Fruit fly (Drosophila melanogaster) whole organism, embryonic: Measurements from ENCODE around the gene prd.

Experiments
- B-H2 ChIP-seq: fragments of 200-800 bp; sonication (Bioruptor generic); optimal IDR thresholded peaks from 2 replicates; lab custom pipeline; 2018; ENCODE audit warnings: missing biosample characterization, mild to moderate bottlenecking, missing genetic modification characterization
- CG10959 ChIP-seq: fragments of 200-800 bp; sonication (Bioruptor generic); IDR thresholded peaks from 2 replicates; pipeline ENCODE4 v1.3.6; 2022; ENCODE audit warnings: missing biosample characterization, missing genetic modification characterization
- CG11504 ChIP-seq: fragments of 200-800 bp; sonication (Bioruptor generic); optimal IDR thresholded peaks from 3 replicates; lab custom pipeline; 2019; ENCODE audit warnings: missing biosample characterization, mild to moderate bottlenecking, missing genetic modification characterization, moderate library complexity
- CG15479 ChIP-seq: fragments of 200-800 bp; sonication (Bioruptor generic); optimal IDR thresholded peaks from 3 replicates; lab custom pipeline; 2019; ENCODE audit warnings: missing biosample characterization, mild to moderate bottlenecking, missing genetic modification characterization, moderate library complexity
- CG15601 ChIP-seq: fragments of 200-800 bp; sonication (Bioruptor generic); optimal IDR thresholded peaks from 3 replicates; lab custom pipeline; 2019; ENCODE audit warnings: missing biosample characterization, mild to moderate bottlenecking, missing genetic modification characterization, moderate library complexity
- CG17829 ChIP-seq: fragments of 200-800 bp; optimal IDR thresholded peaks from 2 replicates; lab custom pipeline; 2019; ENCODE audit warnings: missing biosample characterization, mild to moderate bottlenecking, missing genetic modification characterization, moderate library complexity
- CG1832 ChIP-seq: fragments of 200-800 bp; sonication (Bioruptor generic); optimal IDR thresholded peaks from 2 replicates; lab custom pipeline; 2017; ENCODE audit warnings: missing biosample characterization, mild to moderate bottlenecking, missing genetic modification characterization, inconsistent platforms
- CG31365 ChIP-seq: fragments of 200-800 bp; sonication (Bioruptor generic); optimal IDR thresholded peaks from 2 replicates; lab custom pipeline; 2018; ENCODE audit warnings: missing biosample characterization, mild to moderate bottlenecking, missing genetic modification characterization
- CG31441 ChIP-seq: fragments of 200-800 bp; sonication (Bioruptor generic); IDR thresholded peaks from 2 replicates; pipeline ENCODE4 v1.3.6; 2022; ENCODE audit warnings: missing biosample characterization, missing genetic modification characterization
- CG3995 ChIP-seq: fragments of 200-800 bp; sonication (Bioruptor generic); optimal IDR thresholded peaks from 3 replicates; lab custom pipeline; 2016; ENCODE audit warnings: missing biosample characterization, missing genetic modification characterization
- CG5180 ChIP-seq: fragments of 200-800 bp; sonication (Bioruptor generic); optimal IDR thresholded peaks from 3 replicates; lab custom pipeline; 2017; ENCODE audit warnings: missing biosample characterization, missing genetic modification characterization, mild to moderate bottlenecking, moderate library complexity, missing genetic modification reagents
- CG8089 ChIP-seq: fragments of 200-800 bp; sonication (Bioruptor generic); optimal IDR thresholded peaks from 3 replicates; lab custom pipeline; 2016; ENCODE audit warnings: missing biosample characterization, missing genetic modification characterization
- CG8478 ChIP-seq: fragments of >200 bp; optimal IDR thresholded peaks from 2 replicates; lab custom pipeline; 2018
- CTCF ChIP-seq: fragments of 200-800 bp; sonication (Bioruptor generic); optimal IDR thresholded peaks from 2 replicates; lab custom pipeline; 2017; ENCODE audit warnings: missing biosample characterization, mild to moderate bottlenecking, missing genetic modification characterization, moderate library complexity
- Dll ChIP-seq: fragments of 200-800 bp; sonication (Bioruptor generic); IDR thresholded peaks from 4 replicates; pipeline ENCODE4 v1.3.6; 2022; ENCODE audit warnings: missing biosample characterization, missing genetic modification characterization; ENCODE audit not compliant: partially characterized antibody
- HmgZ ChIP-seq: fragments of 200-800 bp; sonication (Bioruptor generic); optimal IDR thresholded peaks from 2 replicates; lab custom pipeline; 2018; ENCODE audit warnings: missing biosample characterization, mild to moderate bottlenecking, missing genetic modification characterization
- Jarid2 ChIP-seq: fragments of 200-800 bp; sonication (Bioruptor generic); optimal IDR thresholded peaks from 3 replicates; lab custom pipeline; 2017; ENCODE audit warnings: mild to moderate bottlenecking, missing biosample characterization, missing genetic modification reagents, missing genetic modification characterization
- Nf-YA ChIP-seq: fragments of 200-800 bp; sonication (Bioruptor generic); IDR thresholded peaks from 2 replicates; pipeline ENCODE4 v1.3.6; 2022; ENCODE audit warnings: missing biosample characterization, missing genetic modification characterization
- Nf-YB ChIP-seq: fragments of 200-800 bp; sonication (Bioruptor generic); optimal IDR thresholded peaks from 3 replicates; lab custom pipeline; 2019; ENCODE audit warnings: missing biosample characterization, mild to moderate bottlenecking, missing genetic modification characterization, moderate library complexity
- Nf-YC ChIP-seq: fragments of 200-800 bp; optimal IDR thresholded peaks from 3 replicates; lab custom pipeline; 2019; ENCODE audit warnings: missing biosample characterization, mild to moderate bottlenecking, missing genetic modification characterization, moderate library complexity
- Trl ChIP-seq, 3 experiments: fragments of >200 bp in 2 of 3; fragments of 200-800 bp in 1 of 3; sonication (Bioruptor generic) in 1 of 3; optimal IDR thresholded peaks; 2 replicates in 1 of 3; 3 replicates in 2 of 3; lab custom pipeline; 2016 to 2017; ENCODE audit warnings: missing biosample characterization in 1 of 3, missing genetic modification characterization in 1 of 3
- abd-A ChIP-seq: fragments of 200-800 bp; sonication (Bioruptor generic); optimal IDR thresholded peaks from 3 replicates; lab custom pipeline; 2019; ENCODE audit warnings: missing biosample characterization, mild to moderate bottlenecking, missing genetic modification characterization, moderate library complexity
- bigmax ChIP-seq: fragments of 200-800 bp; sonication (Bioruptor generic); optimal IDR thresholded peaks from 2 replicates; lab custom pipeline; 2018; ENCODE audit warnings: missing biosample characterization, mild to moderate bottlenecking, missing genetic modification characterization
- chinmo ChIP-seq: fragments of 200-800 bp; sonication (Bioruptor generic); IDR thresholded peaks from 4 replicates; pipeline ENCODE4 v1.3.6; 2022; ENCODE audit warnings: missing biosample characterization, missing genetic modification characterization; ENCODE audit not compliant: partially characterized antibody
- dm ChIP-seq: fragments of 200-800 bp; sonication (Bioruptor generic); optimal IDR thresholded peaks from 3 replicates; lab custom pipeline; 2016; ENCODE audit warnings: missing biosample characterization, missing genetic modification characterization
- grau ChIP-seq: fragments of 200-800 bp; optimal IDR thresholded peaks from 3 replicates; lab custom pipeline; 2019; ENCODE audit warnings: missing biosample characterization, mild to moderate bottlenecking, missing genetic modification characterization, moderate library complexity
- lab ChIP-seq: fragments of 200-800 bp; sonication (Bioruptor generic); optimal IDR thresholded peaks from 3 replicates; lab custom pipeline; 2017; ENCODE audit warnings: missing biosample characterization, missing genetic modification characterization, mild to moderate bottlenecking, moderate library complexity, missing genetic modification reagents
- mld ChIP-seq: fragments of 200-800 bp; sonication (Bioruptor generic); IDR thresholded peaks from 3 replicates; pipeline ENCODE4 v1.3.6; 2022; ENCODE audit warnings: missing biosample characterization, missing genetic modification characterization; ENCODE audit not compliant: partially characterized antibody
- pita ChIP-seq: fragments of 200-800 bp; sonication (Bioruptor generic); optimal IDR thresholded peaks from 2 replicates; lab custom pipeline; 2017; ENCODE audit warnings: missing biosample characterization, mild to moderate bottlenecking, missing genetic modification characterization
- prd ChIP-seq, 3 experiments: fragments of >200 bp in 2 of 3; fragments of 200-800 bp in 1 of 3; sonication (Bioruptor generic) in 1 of 3; optimal IDR thresholded peaks in 2 of 3; IDR thresholded peaks in 1 of 3; 2 replicates in 2 of 3; 3 replicates in 1 of 3; pipeline versions ENCODE4 v1.3.6 to Lab custom; 2017 to 2022; ENCODE audit warnings: missing biosample characterization in 1 of 3, missing genetic modification characterization in 1 of 3
- run ChIP-seq: fragments of 200-800 bp; sonication (Bioruptor generic); optimal IDR thresholded peaks from 3 replicates; lab custom pipeline; 2018; ENCODE audit warnings: missing biosample characterization, mild to moderate bottlenecking, missing genetic modification characterization
- schlank ChIP-seq: fragments of 200-800 bp; sonication (Bioruptor generic); optimal IDR thresholded peaks from 2 replicates; lab custom pipeline; 2018; ENCODE audit warnings: missing biosample characterization, mild to moderate bottlenecking, missing genetic modification characterization
- sens ChIP-seq: fragments of 200-800 bp; sonication (Bioruptor generic); peaks from one replicate; lab custom pipeline; 2016; ENCODE audit warnings: missing biosample characterization, missing genetic modification characterization
- sisA ChIP-seq: fragments of 200-800 bp; sonication (Bioruptor generic); IDR thresholded peaks from 2 replicates; pipeline ENCODE4 v1.3.6; 2022; ENCODE audit warnings: missing biosample characterization, missing genetic modification characterization
- sqz ChIP-seq: fragments of 200-800 bp; sonication (Bioruptor generic); optimal IDR thresholded peaks from 3 replicates; lab custom pipeline; 2018; ENCODE audit warnings: missing biosample characterization, mild to moderate bottlenecking, missing genetic modification characterization
- stwl ChIP-seq: fragments of 200-800 bp; sonication (Bioruptor generic); optimal IDR thresholded peaks from 3 replicates; lab custom pipeline; 2018; ENCODE audit warnings: missing biosample characterization, mild to moderate bottlenecking, missing genetic modification characterization, moderate library complexity
- tll ChIP-seq, 2 experiments: fragments of 200-800 bp in 1 of 2; fragments of >200 bp in 1 of 2; sonication (Bioruptor generic) in 1 of 2; optimal IDR thresholded peaks; 2 replicates each; lab custom pipeline; 2017 to 2019; ENCODE audit warnings: missing biosample characterization in 2 of 2, missing genetic modification characterization in 2 of 2, mild to moderate bottlenecking in 1 of 2, moderate library complexity in 1 of 2
- zen2 ChIP-seq: fragments of 200-800 bp; sonication (Bioruptor generic); IDR thresholded peaks from 3 replicates; pipeline ENCODE4 v1.3.6; 2022; ENCODE audit warnings: missing biosample characterization, missing genetic modification characterization; ENCODE audit not compliant: partially characterized antibody

prd gene

DNA sequence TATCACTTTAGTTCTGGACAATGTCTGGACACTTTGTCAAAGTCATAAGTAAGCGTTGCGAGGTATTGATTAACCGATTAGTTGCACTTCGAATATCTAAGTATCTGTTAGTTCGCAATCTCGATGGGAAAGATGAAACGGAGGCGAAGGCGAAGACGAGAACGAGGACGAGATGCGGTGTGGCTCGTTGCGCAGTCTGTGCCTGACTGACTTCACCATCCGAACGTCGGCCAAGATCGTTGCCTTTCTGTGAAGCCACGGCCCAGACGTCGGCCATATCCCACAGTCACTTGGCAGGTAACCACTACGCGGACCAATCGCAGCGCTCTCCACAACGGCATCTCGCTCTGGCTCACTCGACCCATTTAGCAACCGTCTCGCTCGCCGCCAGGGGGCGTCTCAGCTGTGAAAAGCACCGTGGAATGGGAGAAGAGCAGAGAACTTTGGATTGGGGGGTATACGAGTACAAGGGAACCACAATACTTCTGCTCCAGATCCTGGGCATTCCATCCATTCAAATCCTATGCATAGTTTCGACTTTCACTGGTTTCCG, at the start of gene prd:
Gene prd (minus strand): TSS at position 209 of the 553 bp plus-strand sequence.
- TF ChIP-seq run (no peak), Nf-YC (tag; lab: Kevin White, UChicago) (peak; percentile 97), CG31365 (tag; lab: Kevin White, UChicago) (no peak), tll (GFP tag; optimal IDR thresholded peaks at IDR 0.05; lab: Kevin White, UChicago) (peak in 1 of 2 experiments; percentile 91), dm (GFP tag; lab: Kevin White, UChicago) (no peak), zen2 (GFP tag; lab: Robert Waterston, UW) (peak; percentile 27; the same call in 1 of the 3 replicates), chinmo (GFP tag; lab: Robert Waterston, UW) (0 out of 4 replicates have a peak, but pooled peaks have one; percentile 36), CG17829 (tag; lab: Kevin White, UChicago) (peak; percentile 2), CG1832 (GFP tag; lab: Kevin White, UChicago) (peak; percentile 89), schlank (no peak), bigmax (GFP tag; lab: Kevin White, UChicago) (no peak), mld (GFP tag; lab: Robert Waterston, UW) (0 out of 3 replicates have a peak, but pooled peaks have one; percentile 31), abd-A (tag; lab: Kevin White, UChicago) (no peak), Nf-YB (GFP tag; lab: Kevin White, UChicago) (peak; percentile 98), lab (GFP tag; lab: Kevin White, UChicago) (no peak), CTCF (GFP tag; lab: Kevin White, UChicago) (peak; percentile 88), Nf-YA (GFP tag; lab: Robert Waterston, UW) (peak; percentile 86), CG8478 (lab: Kevin White, UChicago) (peak; percentile 85), CG10959 (no peak), prd (optimal IDR thresholded peaks at IDR 0.05; lab: Kevin White, UChicago) (no peak), prd (GFP tag; IDR thresholded peaks at IDR 0.05; lab: Robert Waterston, UW) (peak; percentile 50; the same call in 1 of the 3 replicates), Dll (GFP tag; lab: Robert Waterston, UW) (peak; percentile 39; the same call in 1 of the 4 replicates), CG15479 (GFP tag; lab: Kevin White, UChicago) (peak; percentile 76), B-H2 (no peak), Jarid2 (GFP tag; lab: Kevin White, UChicago) (peak; percentile 36)

DNA sequence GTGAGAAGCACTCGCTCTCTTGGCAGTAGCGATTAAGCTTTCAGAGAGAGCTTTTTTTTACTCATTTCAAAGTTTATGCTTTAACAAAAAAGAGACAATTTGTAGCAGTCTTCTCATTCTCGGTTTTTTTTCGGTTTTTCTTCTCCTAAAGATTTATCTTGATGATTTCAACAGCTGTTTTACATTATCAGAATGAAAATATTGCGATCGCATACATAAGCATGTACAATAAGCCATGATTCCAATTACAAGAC, 48.4 kb upstream of the prd start:
- TF ChIP-seq Trl (optimal IDR thresholded peaks at IDR 0.05; lab: Kevin White, UChicago) (peak; percentile 73 to 84), Trl (GFP tag; optimal IDR thresholded peaks at IDR 0.05; lab: Kevin White, UChicago) (no peak), HmgZ (tag; lab: Kevin White, UChicago) (no peak), sqz (GFP tag; lab: Kevin White, UChicago) (peak; percentile 13)
- TF ChIP-seq, all 482 proteins: peak for 2

DNA sequence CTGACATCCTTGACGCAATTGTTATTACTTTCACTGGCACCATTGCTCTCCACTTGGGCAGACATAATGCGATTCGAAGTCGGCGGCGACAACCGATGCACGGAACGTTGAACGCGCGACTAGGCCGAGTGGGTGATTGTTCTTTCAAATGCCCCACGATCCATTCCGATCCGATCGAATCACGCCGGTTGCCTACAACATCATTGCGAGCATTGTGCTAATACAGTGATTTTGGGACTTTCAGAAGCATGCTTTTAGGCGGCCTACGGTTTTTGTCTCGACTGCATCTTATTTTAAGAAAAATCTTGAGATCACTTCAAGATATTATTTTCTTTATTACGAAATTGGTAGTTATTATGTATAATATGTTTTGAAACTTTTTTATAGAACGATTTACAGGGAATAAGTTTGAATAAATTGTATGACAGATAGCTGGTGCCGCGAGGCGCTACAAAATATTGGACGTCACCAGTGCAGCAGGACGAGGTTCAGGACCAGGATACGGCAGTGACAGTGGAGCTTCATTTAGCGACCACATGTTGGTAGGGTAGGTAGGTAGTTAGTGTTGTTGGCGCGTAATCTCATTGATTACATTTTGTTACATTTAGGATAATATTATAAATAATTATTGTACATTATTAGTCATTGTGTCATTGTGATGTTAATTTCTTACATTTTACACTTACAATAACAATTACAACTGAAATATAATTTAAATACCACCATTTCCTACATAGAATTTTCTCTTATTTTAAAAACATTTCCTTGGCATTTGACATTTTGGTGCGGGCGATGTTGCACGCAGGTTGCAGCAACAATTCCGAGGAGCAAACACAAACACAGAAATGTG, 47.9 kb upstream of the prd start, which contains the start of gene rho-6:
Gene rho-6 (minus strand): TSS at position 137 of the 850 bp plus-strand sequence.
- TF ChIP-seq CG8089 (no peak), pita (peak; percentile 13), stwl (tag; lab: Kevin White, UChicago) (peak; percentile 29), sens (GFP tag; lab: Kevin White, UChicago) (peak; percentile 70), CG31441 (GFP tag; lab: Robert Waterston, UW) (no peak), CG3995 (GFP tag; lab: Kevin White, UChicago) (peak; percentile 93), CTCF (GFP tag; lab: Kevin White, UChicago) (peak; percentile 41), lab (GFP tag; lab: Kevin White, UChicago) (no peak), CG11504 (tag; lab: Kevin White, UChicago) (peak; percentile 95), CG15601 (no peak), grau (tag; lab: Kevin White, UChicago) (no peak), sisA (GFP tag; lab: Robert Waterston, UW) (no peak), CG5180 (GFP tag; lab: Kevin White, UChicago) (peak; percentile 43)
